Worm (Caenorhabditis elegans) whole organism, L1 larva: ENCODE measurements around the gene fipr-14.

Experiments used
- C04F5.9 ChIP-seq: sonication (generic microtip); optimal IDR thresholded peaks from 2 replicates; lab custom pipeline; 2016; ENCODE audit warnings: missing genetic modification characterization, missing compliant biosample characterization
- C16A3.4 ChIP-seq: fragments of 150-350 bp; optimal IDR thresholded peaks from 2 replicates; lab custom pipeline; 2014; ENCODE audit warnings: missing biosample characterization, missing genetic modification characterization
- C34B4.2 ChIP-seq: sonication (generic microtip); optimal IDR thresholded peaks from 2 replicates; lab custom pipeline; 2017; ENCODE audit warnings: mild to moderate bottlenecking, missing genetic modification characterization, missing compliant biosample characterization
- alr-1 ChIP-seq: fragments of 200-800 bp; sonication (Bioruptor generic); optimal IDR thresholded peaks from 2 replicates; lab custom pipeline; 2018; ENCODE audit warnings: borderline replicate concordance, mild to moderate bottlenecking, missing genetic modification characterization, missing compliant biosample characterization
- aly-2 ChIP-seq: fragments of 150-350 bp; optimal IDR thresholded peaks from 2 replicates; lab custom pipeline; 2014; ENCODE audit warnings: missing biosample characterization, missing genetic modification characterization
- ama-1 ChIP-seq: fragments of 150-350 bp; optimal IDR thresholded peaks from 2 replicates; lab custom pipeline; 2014
- blmp-1 ChIP-seq: fragments of 150-350 bp; optimal IDR thresholded peaks from 2 replicates; lab custom pipeline; 2014; ENCODE audit warnings: missing biosample characterization, missing genetic modification characterization
- ceh-8 ChIP-seq: fragments of 200-800 bp; sonication (Bioruptor generic); optimal IDR thresholded peaks from 2 replicates; lab custom pipeline; 2018; ENCODE audit warnings: mild to moderate bottlenecking, missing genetic modification characterization, moderate library complexity, missing compliant biosample characterization
- ceh-88 ChIP-seq: fragments of 200-800 bp; sonication (Bioruptor generic); IDR thresholded peaks from 2 replicates; pipeline ENCODE4 v1.3.6; 2022; ENCODE audit warnings: missing genetic modification characterization, missing compliant biosample characterization
- ces-1 ChIP-seq: fragments of 150-350 bp; optimal IDR thresholded peaks from 2 replicates; lab custom pipeline; 2014; ENCODE audit warnings: missing biosample characterization, missing genetic modification reagents, missing genetic modification characterization
- dsc-1 ChIP-seq: sonication (generic microtip); optimal IDR thresholded peaks from 2 replicates; lab custom pipeline; 2016; ENCODE audit warnings: mild to moderate bottlenecking, missing genetic modification characterization, missing compliant biosample characterization
- egl-13 ChIP-seq: sonication (generic microtip); optimal IDR thresholded peaks from 2 replicates; lab custom pipeline; 2016; ENCODE audit warnings: missing genotype, missing genetic modification reagents, missing genetic modification characterization, missing compliant biosample characterization
- elt-2 ChIP-seq: sonication (generic microtip); optimal IDR thresholded peaks from 2 replicates; lab custom pipeline; 2016; ENCODE audit warnings: missing genetic modification characterization, mild to moderate bottlenecking, inconsistent platforms, missing compliant biosample characterization, missing genetic modification reagents
- elt-3 ChIP-seq, 6 experiments: fragments of 150-350 bp in 1 of 6; sonication (generic microtip); optimal IDR thresholded peaks; 2 replicates each; lab custom pipeline; 2017 to 2018; ENCODE audit warnings: missing biosample characterization in 6 of 6, missing genetic modification characterization in 6 of 6, inconsistent platforms in 1 of 6
- fos-1 ChIP-seq: fragments of 150-350 bp; optimal IDR thresholded peaks from 2 replicates; lab custom pipeline; 2014; ENCODE audit warnings: missing biosample characterization, missing genetic modification characterization
- grh-1 ChIP-seq: fragments of 200-800 bp; sonication (Bioruptor generic); IDR thresholded peaks from 2 replicates; pipeline ENCODE4 v1.3.6; 2022; ENCODE audit warnings: missing genetic modification reagents, missing genetic modification characterization, missing compliant biosample characterization
- lin-13 ChIP-seq: fragments of 150-350 bp; optimal IDR thresholded peaks from 2 replicates; lab custom pipeline; 2014; ENCODE audit warnings: missing biosample characterization, missing genetic modification reagents, missing genetic modification characterization
- lin-35 ChIP-seq, 2 experiments: fragments of 150-350 bp; optimal IDR thresholded peaks; 2 replicates each; lab custom pipeline; 2014; ENCODE audit warnings: missing biosample characterization in 2 of 2, missing genetic modification characterization in 2 of 2, missing genetic modification reagents in 2 of 2
- lir-3 ChIP-seq: sonication (generic microtip); optimal IDR thresholded peaks from 2 replicates; lab custom pipeline; 2016; ENCODE audit warnings: mild to moderate bottlenecking, missing genetic modification characterization, moderate library complexity, missing compliant biosample characterization; ENCODE audit not compliant: poor library complexity
- lsy-2 ChIP-seq, 2 experiments: fragments of 150-350 bp; optimal IDR thresholded peaks; 2 replicates each; lab custom pipeline; 2014; ENCODE audit warnings: missing biosample characterization in 2 of 2, missing genetic modification characterization in 2 of 2
- mdl-1 ChIP-seq, 2 experiments: fragments of 150-350 bp; optimal IDR thresholded peaks; 2 replicates each; lab custom pipeline; 2014 to 2017; ENCODE audit warnings: missing biosample characterization in 2 of 2, missing genetic modification characterization in 2 of 2, inconsistent platforms in 1 of 2
- nhr-19 ChIP-seq: fragments of 200-800 bp; sonication (Bioruptor generic); conservative IDR thresholded peaks from 2 replicates; pipeline ENCODE4 v1.3.6; 2022; ENCODE audit warnings: missing genetic modification characterization, missing compliant biosample characterization
- nhr-20 ChIP-seq: sonication (generic microtip); optimal IDR thresholded peaks from 2 replicates; lab custom pipeline; 2016; ENCODE audit warnings: mild to moderate bottlenecking, missing genetic modification characterization, missing compliant biosample characterization
- nhr-76 ChIP-seq: sonication (generic microtip); optimal IDR thresholded peaks from 2 replicates; lab custom pipeline; 2017; ENCODE audit warnings: missing biosample characterization, missing genetic modification characterization
- nhr-77 ChIP-seq: fragments of 150-350 bp; optimal IDR thresholded peaks from 2 replicates; lab custom pipeline; 2014; ENCODE audit warnings: missing biosample characterization, missing genetic modification characterization
- nhr-85 ChIP-seq: sonication (generic microtip); peaks from one replicate; lab custom pipeline; 2016; ENCODE audit warnings: missing genetic modification characterization, inconsistent platforms, missing compliant biosample characterization
- pag-3 ChIP-seq: sonication (generic microtip); optimal IDR thresholded peaks from 2 replicates; lab custom pipeline; 2017; ENCODE audit warnings: missing genetic modification characterization, mild to moderate bottlenecking, missing compliant biosample characterization, antibody characterized with exemption, borderline replicate concordance; ENCODE audit not compliant: insufficient read depth
- pqm-1 ChIP-seq: sonication (generic microtip); optimal IDR thresholded peaks from 3 replicates; lab custom pipeline; 2017; ENCODE audit warnings: missing biosample characterization, missing genetic modification characterization
- skn-1 ChIP-seq: fragments of 150-350 bp; optimal IDR thresholded peaks from 2 replicates; lab custom pipeline; 2014; ENCODE audit warnings: missing biosample characterization, missing genetic modification characterization
- unc-130 ChIP-seq: fragments of 150-350 bp; optimal IDR thresholded peaks from 2 replicates; lab custom pipeline; 2017; ENCODE audit warnings: missing biosample characterization, missing genetic modification characterization, inconsistent platforms
- unc-30 ChIP-seq: sonication (generic microtip); optimal IDR thresholded peaks from 2 replicates; lab custom pipeline; 2017; ENCODE audit warnings: missing biosample characterization, missing genetic modification characterization
- unc-98 ChIP-seq: fragments of 200-800 bp; sonication (Bioruptor generic); IDR thresholded peaks from 2 replicates; pipeline ENCODE4 v1.3.6; 2022; ENCODE audit warnings: missing genetic modification characterization, missing compliant biosample characterization
- vab-15 ChIP-seq: sonication (generic microtip); optimal IDR thresholded peaks from 2 replicates; lab custom pipeline; 2017; ENCODE audit warnings: missing genotype, mild to moderate bottlenecking, missing genetic modification characterization, missing compliant biosample characterization
- xbp-1 ChIP-seq: sonication (generic microtip); optimal IDR thresholded peaks from 2 replicates; lab custom pipeline; 2016; ENCODE audit warnings: missing genetic modification characterization, missing compliant biosample characterization
- ztf-11 ChIP-seq, 2 experiments: sonication (generic microtip); optimal IDR thresholded peaks; 2 replicates each; lab custom pipeline; 2016 to 2017; ENCODE audit warnings: missing genetic modification characterization in 2 of 2, missing biosample characterization in 1 of 2, missing compliant biosample characterization in 1 of 2

Gene fipr-14

ce11 chrIV:10889820-10890462 lies 13.0 kb downstream of the fipr-14 start, which contains the start of gene F13E9.15 (continued):
- TF ChIP-seq lsy-2 (tag; optimal IDR thresholded peaks at IDR 0.05; lab: Kevin White, UChicago) = no peak
- no peak for TF ChIP-seq C04F5.9 (tag; lab: Kevin White, UChicago)
- no peak for TF ChIP-seq nhr-19
- TF ChIP-seq ama-1 (lab: Kevin White, UChicago) = no peak

DNA sequence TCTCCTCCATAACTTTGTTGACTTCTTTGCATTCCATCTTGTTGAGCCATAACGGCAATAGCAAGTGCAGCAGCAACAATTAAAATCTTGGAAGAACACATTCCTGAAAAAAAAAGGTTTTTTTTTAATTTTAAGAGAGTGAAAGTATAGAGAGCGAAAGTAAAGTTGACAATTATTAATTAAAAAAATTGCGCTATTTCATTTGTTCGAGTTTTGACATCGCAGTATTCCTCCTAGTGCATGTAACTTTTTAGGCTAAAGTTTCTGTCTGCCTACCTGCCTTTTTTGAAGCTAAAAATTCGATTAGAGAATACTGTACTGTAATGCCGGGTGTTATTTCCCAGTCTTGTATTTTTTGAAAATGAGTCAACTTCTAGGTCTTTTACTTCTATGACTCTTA lies 15.0 kb downstream of the fipr-14 start, which contains the start of gene srlf-12:
Gene srlf-12, minus strand, starts transcription at position 101 of the 400 bp plus-strand sequence.
- TF ChIP-seq unc-30 (no peak), fos-1 (tag; lab: Kevin White, UChicago) (no peak), unc-98 (GFP tag; lab: Robert Waterston, UW) (no peak), nhr-20 (no peak), alr-1 (no peak)
- TF ChIP-seq, all 84 proteins: peak for 0

DNA sequence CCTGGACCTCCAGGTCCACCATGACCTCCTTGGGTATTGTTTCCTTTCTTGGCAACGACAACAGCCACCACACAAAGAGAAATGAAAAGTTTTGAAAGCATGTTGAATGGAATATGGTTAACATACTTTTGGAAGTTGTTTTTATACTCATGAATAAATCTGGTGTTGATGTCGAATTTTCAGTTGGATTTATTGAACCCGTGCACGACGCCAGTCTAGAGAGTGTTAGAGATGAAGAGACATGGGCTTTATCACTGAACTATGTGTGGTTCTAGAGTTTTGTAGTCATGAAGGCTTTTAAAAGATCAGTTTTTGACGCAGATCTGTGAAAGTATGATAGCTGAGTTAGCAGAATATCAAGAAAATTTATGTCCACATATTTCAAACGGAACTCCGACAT lies 17.3 kb downstream of the fipr-14 start, which contains the start of gene srlf-14:
Gene srlf-14, minus strand, starts transcription at position 101 of the 400 bp plus-strand sequence.
- TF ChIP-seq pag-3 (tag; lab: Kevin White, UChicago) (no peak), unc-30 (no peak), nhr-76 (tag; lab: Kevin White, UChicago) (no peak), xbp-1 (tag; lab: Kevin White, UChicago) (no peak), ceh-8 (no peak), dsc-1 (tag; lab: Kevin White, UChicago) (no peak), skn-1 (tag; lab: Kevin White, UChicago) (no peak), vab-15 (tag; lab: Kevin White, UChicago) (no peak), unc-130 (tag; lab: Kevin White, UChicago) (no peak), blmp-1 (tag; lab: Kevin White, UChicago) (no peak), grh-1 (GFP tag; lab: Robert Waterston, UW) (no peak), unc-98 (GFP tag; lab: Robert Waterston, UW) (no peak), egl-13 (tag; lab: Kevin White, UChicago) (no peak)

ce11 chrIV:10896512-10896911 lies 19.6 kb downstream of the fipr-14 start, which contains the start of gene srlf-13:
srlf-13 (minus strand) TSS chrIV:10896612.
- TF ChIP-seq elt-2 (no peak), nhr-19 (no peak)
- TF ChIP-seq, all 84 proteins: peak for 0

DNA sequence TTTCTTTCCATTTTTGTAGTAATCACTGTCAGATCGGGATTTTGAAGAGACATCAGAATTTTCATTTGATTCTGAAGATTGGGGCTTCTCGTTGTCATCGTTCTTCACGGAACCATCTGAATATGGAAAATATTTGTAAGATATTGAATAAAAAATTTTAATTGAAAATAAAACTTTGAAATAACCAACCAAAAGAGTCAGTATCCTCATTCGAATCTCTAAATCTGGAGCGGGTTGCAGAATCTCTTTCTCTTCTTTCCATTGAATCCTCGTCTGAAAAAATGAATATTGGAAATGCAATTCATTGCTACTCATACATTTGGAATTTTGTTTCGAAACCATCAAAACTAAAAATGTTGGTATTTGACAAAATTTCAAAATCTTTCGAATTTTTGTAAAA lies 21.2 kb downstream of the fipr-14 start:
- TF ChIP-seq ceh-8 (no peak), C34B4.2 (no peak), aly-2 (tag; lab: Kevin White, UChicago) (no peak), grh-1 (GFP tag; lab: Robert Waterston, UW) (no peak), lin-35 (GFP tag; optimal IDR thresholded peaks at IDR 0.05; lab: Kevin White, UChicago) (no peak), pqm-1 (tag; lab: Kevin White, UChicago) (no peak), nhr-77 (tag; lab: Kevin White, UChicago) (no peak), ceh-88 (GFP tag; lab: Robert Waterston, UW) (no peak), egl-13 (tag; lab: Kevin White, UChicago) (no peak), xbp-1 (tag; lab: Kevin White, UChicago) (no peak), nhr-20 (no peak), C16A3.4 (tag; lab: Kevin White, UChicago) (no peak), mdl-1 (tag; optimal IDR thresholded peaks at IDR 0.05; lab: Kevin White, UChicago) (no peak), lin-13 (no peak), ces-1 (GFP tag; lab: Kevin White, UChicago) (no peak), nhr-85 (tag; lab: Kevin White, UChicago) (no peak), elt-3 (tag; optimal IDR thresholded peaks at IDR 0.05; lab: Kevin White, UChicago) (no peak), lir-3 (tag; lab: Kevin White, UChicago) (no peak), ztf-11 (tag; optimal IDR thresholded peaks at IDR 0.05; lab: Kevin White, UChicago) (no peak), vab-15 (tag; lab: Kevin White, UChicago) (no peak)
